Worm (Caenorhabditis elegans): ENCODE measurements around the gene F46G11.4.
A peak's percentile ranks its signal among the peaks of the same experiment; 100 is the strongest.

The F46G11.4 gene

ce11 chrX:5817078-5817477, 18.5 kb upstream of the F46G11.4 start:
- no peak for TF ChIP-seq lin-15B (tag; optimal IDR thresholded peaks at IDR 0.05)
- TF ChIP-seq mdl-1 (tag; optimal IDR thresholded peaks at IDR 0.05): no peak
- TF ChIP-seq madf-5 (GFP tag; IDR thresholded peaks at IDR 0.05): no peak
- TF ChIP-seq tag-97 (GFP tag; IDR thresholded peaks at IDR 0.05): no peak
- TF ChIP-seq lin-13 (GFP tag; optimal IDR thresholded peaks at IDR 0.05): no peak
- no peak for TF ChIP-seq ZK337.2 (GFP tag; IDR thresholded peaks at IDR 0.05)
- TF ChIP-seq hif-1 (tag; optimal IDR thresholded peaks at IDR 0.05): no peak
- TF ChIP-seq ceh-32 (tag; optimal IDR thresholded peaks at IDR 0.05; ENCODE audit: poor library complexity): no peak
- no peak for TF ChIP-seq spr-3 (GFP tag; optimal IDR thresholded peaks at IDR 0.05)
- TF ChIP-seq mxl-3 (GFP tag; optimal IDR thresholded peaks at IDR 0.05): no peak
- TF ChIP-seq daf-12 (tag; optimal IDR thresholded peaks at IDR 0.05): no peak
- TF ChIP-seq ceh-44 (GFP tag; IDR thresholded peaks at IDR 0.05): no peak
- TF ChIP-seq F44E2.7 (GFP tag; IDR thresholded peaks at IDR 0.05): no peak
- no peak for TF ChIP-seq set-16 (GFP tag; IDR thresholded peaks at IDR 0.05)
- TF ChIP-seq nhr-42 (GFP tag; IDR thresholded peaks at IDR 0.05): no peak
- no peak for TF ChIP-seq php-3 (GFP tag; IDR thresholded peaks at IDR 0.05)
- no peak for TF ChIP-seq daf-19 (GFP tag; conservative IDR thresholded peaks at IDR 0.05)
- no peak for TF ChIP-seq skn-1 (tag; optimal IDR thresholded peaks at IDR 0.05)
- TF ChIP-seq F37D6.2 (tag; optimal IDR thresholded peaks at IDR 0.05): no peak

- TF ChIP-seq attf-4 (tag; optimal IDR thresholded peaks at IDR 0.05): no peak
- TF ChIP-seq mep-1 (tag; optimal IDR thresholded peaks at IDR 0.05): peak; percentile 31
- TF ChIP-seq ctbp-1 (GFP tag; IDR thresholded peaks at IDR 0.05): 0 out of 2 replicates have a peak, but pooled peaks have one; percentile 7
- no peak for TF ChIP-seq dmd-6 (GFP tag; IDR thresholded peaks at IDR 0.05)
- no peak for TF ChIP-seq nhr-111 (GFP tag; optimal IDR thresholded peaks at IDR 0.05)
- no peak for TF ChIP-seq Y105C5A.15 (GFP tag; IDR thresholded peaks at IDR 0.05)
- TF ChIP-seq cey-2 (tag; optimal IDR thresholded peaks at IDR 0.05; ENCODE audit: borderline replicate concordance, insufficient read depth): no peak
- TF ChIP-seq ztf-11 (tag; optimal IDR thresholded peaks at IDR 0.05): no peak
- TF ChIP-seq saeg-2 (GFP tag; IDR thresholded peaks at IDR 0.05): 0 out of 2 replicates have a peak, but pooled peaks have one; percentile 20
- TF ChIP-seq php-3 (GFP tag; IDR thresholded peaks at IDR 0.05): no peak
- peak; percentile 52 for TF ChIP-seq hmg-1.1 (GFP tag; IDR thresholded peaks at IDR 0.05)
- TF ChIP-seq rbr-2 (tag; optimal IDR thresholded peaks at IDR 0.05): peak; percentile 38
- TF ChIP-seq lsy-2 (tag; optimal IDR thresholded peaks at IDR 0.05): peak in 1 of 2 experiments; percentile 34
- peak; percentile 63 for TF ChIP-seq set-16 (GFP tag; IDR thresholded peaks at IDR 0.05)
- TF ChIP-seq fos-1 (tag; optimal IDR thresholded peaks at IDR 0.05): no peak
- no peak for TF ChIP-seq unc-130 (GFP tag; optimal IDR thresholded peaks at IDR 0.05)
- TF ChIP-seq F37D6.2 (tag; optimal IDR thresholded peaks at IDR 0.05): peak; percentile 29
- peak; percentile 55 for TF ChIP-seq vab-7 (GFP tag; IDR thresholded peaks at IDR 0.05)
- TF ChIP-seq tag-97 (GFP tag; IDR thresholded peaks at IDR 0.05): no peak
- peak; percentile 3 for TF ChIP-seq hlh-11 (tag; optimal IDR thresholded peaks at IDR 0.05)
- TF ChIP-seq dve-1 (tag; optimal IDR thresholded peaks at IDR 0.05; ENCODE audit: insufficient read depth): no peak
- no peak for TF ChIP-seq F10B5.3 (tag; optimal IDR thresholded peaks at IDR 0.05)
- no peak for TF ChIP-seq zip-2 (tag; optimal IDR thresholded peaks at IDR 0.05)
Measured at ce11 chrX:5816346-5816745, 17.8 kb upstream of the F46G11.4 start.

ce11 chrX:5815343-5815742, 16.8 kb upstream of the F46G11.4 start:
- peak in 1 of 2 experiments; percentile 88 for TF ChIP-seq daf-16 (GFP tag; optimal IDR thresholded peaks at IDR 0.05)
- TF ChIP-seq daf-16 (tag; optimal IDR thresholded peaks at IDR 0.05): no peak
- 0 out of 2 replicates have a peak, but pooled peaks have one; percentile 27 for TF ChIP-seq daf-19 (GFP tag; conservative IDR thresholded peaks at IDR 0.05)
- TF ChIP-seq unc-62 (GFP tag; optimal IDR thresholded peaks at IDR 0.05 in 1 of 2): peak in 1 of 2 experiments; percentile 11
- TF ChIP-seq unc-62 (tag; optimal IDR thresholded peaks at IDR 0.05): no peak
- TF ChIP-seq T26A8.4 (GFP tag; IDR thresholded peaks at IDR 0.05): no peak
- peak; percentile 44 for TF ChIP-seq hlh-11 (tag; optimal IDR thresholded peaks at IDR 0.05)

All from whole organism, L4 larva.